Worm (Caenorhabditis elegans) whole organism, mixed stage, embryonic: ENCODE results near the gene scav-5.

Experiments
- M03D4.4 ChIP-seq: sonication (generic microtip); optimal IDR thresholded peaks from 2 replicates; lab custom pipeline; 2017; ENCODE audit warnings: mild to moderate bottlenecking, missing genetic modification characterization, missing compliant biosample characterization
- bed-3 ChIP-seq: fragments of 200-800 bp; sonication (Bioruptor generic); optimal IDR thresholded peaks from 3 replicates; lab custom pipeline; 2018; ENCODE audit warnings: mild to moderate bottlenecking, missing genetic modification characterization, moderate library complexity, missing compliant biosample characterization
- blmp-1 ChIP-seq: fragments of 150-350 bp; optimal IDR thresholded peaks from 2 replicates; lab custom pipeline; 2014; ENCODE audit warnings: missing biosample characterization, missing genetic modification characterization
- ceh-39 ChIP-seq: fragments of 150-350 bp; optimal IDR thresholded peaks from 2 replicates; lab custom pipeline; 2014; ENCODE audit warnings: missing biosample characterization, missing genetic modification characterization
- ceh-43 ChIP-seq: fragments of 200-800 bp; sonication (Bioruptor generic); optimal IDR thresholded peaks from 2 replicates; lab custom pipeline; 2018; ENCODE audit warnings: mild to moderate bottlenecking, missing genetic modification characterization, moderate library complexity, missing compliant biosample characterization
- ceh-83 ChIP-seq: fragments of 200-800 bp; sonication (Bioruptor generic); optimal IDR thresholded peaks from 2 replicates; lab custom pipeline; 2018; ENCODE audit warnings: mild to moderate bottlenecking, missing genetic modification characterization, missing compliant biosample characterization
- ces-1 ChIP-seq: fragments of 150-350 bp; optimal IDR thresholded peaks from 2 replicates; lab custom pipeline; 2014; ENCODE audit warnings: missing biosample characterization, missing genetic modification reagents, missing genetic modification characterization
- cnd-1 ChIP-seq: fragments of 200-800 bp; sonication (Bioruptor generic); optimal IDR thresholded peaks from 2 replicates; lab custom pipeline; 2018; ENCODE audit warnings: mild to moderate bottlenecking, missing genetic modification characterization, missing compliant biosample characterization
- drap-1 ChIP-seq: fragments of 200-800 bp; sonication (Bioruptor generic); optimal IDR thresholded peaks from 3 replicates; lab custom pipeline; 2018; ENCODE audit warnings: mild to moderate bottlenecking, missing genetic modification characterization, missing compliant biosample characterization
- elt-1 ChIP-seq: sonication (generic microtip); optimal IDR thresholded peaks from 2 replicates; lab custom pipeline; 2017; ENCODE audit warnings: missing genetic modification characterization, mild to moderate bottlenecking, missing compliant biosample characterization, antibody characterized with exemption, moderate library complexity, borderline replicate concordance; ENCODE audit not compliant: insufficient read depth
- elt-3 ChIP-seq: fragments of 150-350 bp; optimal IDR thresholded peaks from 2 replicates; lab custom pipeline; 2014; ENCODE audit warnings: missing biosample characterization, missing genetic modification characterization
- flh-1 ChIP-seq: fragments of 200-800 bp; sonication (Bioruptor generic); optimal IDR thresholded peaks from 2 replicates; lab custom pipeline; 2018; ENCODE audit warnings: mild to moderate bottlenecking, missing genetic modification characterization, moderate library complexity, missing compliant biosample characterization
- ham-2 ChIP-seq: fragments of 200-800 bp; sonication (Bioruptor generic); optimal IDR thresholded peaks from 2 replicates; lab custom pipeline; 2018; ENCODE audit warnings: mild to moderate bottlenecking, missing genetic modification characterization, missing compliant biosample characterization
- lin-32 ChIP-seq: fragments of 200-800 bp; sonication (Bioruptor generic); optimal IDR thresholded peaks from 2 replicates; lab custom pipeline; 2018; ENCODE audit warnings: mild to moderate bottlenecking, missing genetic modification characterization, missing compliant biosample characterization
- lsy-2 ChIP-seq: fragments of 150-350 bp; optimal IDR thresholded peaks from 2 replicates; lab custom pipeline; 2014; ENCODE audit warnings: missing biosample characterization, missing genetic modification characterization
- mab-5 ChIP-seq: fragments of 150-350 bp; optimal IDR thresholded peaks from 2 replicates; lab custom pipeline; 2014; ENCODE audit warnings: missing biosample characterization, missing genetic modification characterization
- mep-1 ChIP-seq: fragments of 150-350 bp; optimal IDR thresholded peaks from 2 replicates; lab custom pipeline; 2017; ENCODE audit warnings: missing biosample characterization, missing genetic modification reagents, missing genetic modification characterization, inconsistent platforms
- mls-2 ChIP-seq: sonication (generic microtip); optimal IDR thresholded peaks from 2 replicates; lab custom pipeline; 2016; ENCODE audit warnings: mild to moderate bottlenecking, missing genetic modification characterization, moderate library complexity, missing compliant biosample characterization
- nhr-2 ChIP-seq: fragments of 150-350 bp; optimal IDR thresholded peaks from 2 replicates; lab custom pipeline; 2014; ENCODE audit warnings: missing biosample characterization, missing genetic modification characterization
- nhr-237 ChIP-seq: fragments of 150-350 bp; optimal IDR thresholded peaks from 2 replicates; lab custom pipeline; 2014; ENCODE audit warnings: missing biosample characterization, missing genetic modification characterization
- nhr-28 ChIP-seq: fragments of 150-350 bp; optimal IDR thresholded peaks from 2 replicates; lab custom pipeline; 2014; ENCODE audit warnings: missing biosample characterization, missing genetic modification characterization
- nhr-76 ChIP-seq: sonication (generic microtip); optimal IDR thresholded peaks from 2 replicates; lab custom pipeline; 2017; ENCODE audit warnings: missing biosample characterization, missing genetic modification characterization
- pha-4 ChIP-seq: fragments of 150-350 bp; optimal IDR thresholded peaks from 2 replicates; lab custom pipeline; 2018; ENCODE audit warnings: missing biosample characterization, missing genetic modification reagents, missing genetic modification characterization
- sem-2 ChIP-seq: fragments of 200-800 bp; sonication (Bioruptor generic); optimal IDR thresholded peaks from 2 replicates; lab custom pipeline; 2018; ENCODE audit warnings: mild to moderate bottlenecking, missing genetic modification characterization, missing compliant biosample characterization
- snpc-4 ChIP-seq: fragments of 150-350 bp; optimal IDR thresholded peaks from 2 replicates; lab custom pipeline; 2014; ENCODE audit warnings: missing biosample characterization, missing genetic modification characterization
- sptf-1 ChIP-seq: sonication (generic microtip); optimal IDR thresholded peaks from 2 replicates; lab custom pipeline; 2017; ENCODE audit warnings: mild to moderate bottlenecking, missing genetic modification characterization, moderate library complexity, missing compliant biosample characterization
- tbx-8 ChIP-seq: fragments of 200-800 bp; sonication (Bioruptor generic); optimal IDR thresholded peaks from 2 replicates; lab custom pipeline; 2018; ENCODE audit warnings: mild to moderate bottlenecking, missing genetic modification characterization, moderate library complexity, missing compliant biosample characterization
- unc-120 ChIP-seq: sonication (generic microtip); optimal IDR thresholded peaks from 2 replicates; lab custom pipeline; 2017; ENCODE audit warnings: missing genetic modification characterization, missing compliant biosample characterization; ENCODE audit not compliant: poor library complexity, severe bottlenecking
- unc-39 ChIP-seq: fragments of 150-350 bp; optimal IDR thresholded peaks from 2 replicates; lab custom pipeline; 2014; ENCODE audit warnings: missing biosample characterization, missing genetic modification characterization
- zip-8 ChIP-seq: fragments of 150-350 bp; optimal IDR thresholded peaks from 2 replicates; lab custom pipeline; 2014; ENCODE audit warnings: missing biosample characterization, missing genetic modification characterization

scav-5 gene

ce11 chrX:9862916-9863624, 4.9 kb downstream of the scav-5 start, which contains the start of the genes gst-36 and R07B1.5:
TSS of gene gst-36 (minus strand) at chrX:9862960.
TSS of gene R07B1.5 (plus strand) at chrX:9863580.
- TF ChIP-seq lsy-2 (tag; lab: Kevin White, UChicago) (no peak), flh-1 (GFP tag; lab: Kevin White, UChicago) (no peak), lin-32 (GFP tag; lab: Kevin White, UChicago) (no peak), nhr-76 (no peak), ceh-43 (no peak)

- TF ChIP-seq blmp-1 (no peak), zip-8 (tag; lab: Kevin White, UChicago) (no peak), cnd-1 (tag; lab: Kevin White, UChicago) (no peak), lsy-2 (tag; lab: Kevin White, UChicago) (no peak)
- TF ChIP-seq, all 35 proteins: peak for 0
Measured at ce11 chrX:9866355-9866754, 8.2 kb downstream of the scav-5 start, which contains the start of gene R07B1.6. TSS of gene R07B1.6 (plus strand) at chrX:9866655.

- no peak for TF ChIP-seq bed-3 (GFP tag; lab: Kevin White, UChicago)
- no peak for TF ChIP-seq tbx-8 (GFP tag; lab: Kevin White, UChicago)
- TF ChIP-seq nhr-76: no peak
- TF ChIP-seq drap-1 (GFP tag; lab: Kevin White, UChicago): no peak
- no peak for TF ChIP-seq pha-4 (tag; lab: Kevin White, UChicago)
- no peak for TF ChIP-seq lin-32 (GFP tag; lab: Kevin White, UChicago)
- no peak for TF ChIP-seq nhr-237 (tag; lab: Kevin White, UChicago)
- no peak for TF ChIP-seq mls-2 (tag; lab: Kevin White, UChicago)
- TF ChIP-seq sem-2 (GFP tag; lab: Kevin White, UChicago): no peak
- TF ChIP-seq ceh-83 (GFP tag; lab: Kevin White, UChicago): no peak
- no peak for TF ChIP-seq unc-39 (tag; lab: Kevin White, UChicago)
- TF ChIP-seq elt-1 (tag; lab: Kevin White, UChicago): no peak
Measured at ce11 chrX:9868820-9869219, 10.7 kb downstream of the scav-5 start, which contains the start of gene R07B1.7. TSS of gene R07B1.7 (plus strand) at chrX:9869120.

ce11 chrX:9869522-9869921, 11.4 kb downstream of the scav-5 start, which contains the start of gene R07B1.13:
TSS of gene R07B1.13 (plus strand) at chrX:9869822.
- TF ChIP-seq tbx-8 (GFP tag; lab: Kevin White, UChicago) (no peak), snpc-4 (tag; lab: Kevin White, UChicago) (no peak)
- TF ChIP-seq, all 35 proteins: peak for 0

ce11 chrX:9872554-9872953, 14.4 kb downstream of the scav-5 start, which contains the start of gene R07B1.8:
TSS of gene R07B1.8 (minus strand) at chrX:9872654.
- TF ChIP-seq lsy-2 (tag; lab: Kevin White, UChicago): no peak
- no peak for TF ChIP-seq blmp-1
- TF ChIP-seq unc-39 (tag; lab: Kevin White, UChicago): no peak
- TF ChIP-seq ces-1 (GFP tag; lab: Kevin White, UChicago): no peak
- TF ChIP-seq M03D4.4: no peak
- no peak for TF ChIP-seq flh-1 (GFP tag; lab: Kevin White, UChicago)
- no peak for TF ChIP-seq sptf-1
- TF ChIP-seq elt-1 (tag; lab: Kevin White, UChicago): no peak
- no peak for TF ChIP-seq elt-3 (tag; lab: Kevin White, UChicago)
- TF ChIP-seq ceh-43: no peak
- no peak for TF ChIP-seq ceh-39 (tag; lab: Kevin White, UChicago)
- TF ChIP-seq drap-1 (GFP tag; lab: Kevin White, UChicago): no peak
- TF ChIP-seq snpc-4 (tag; lab: Kevin White, UChicago): no peak
- no peak for TF ChIP-seq nhr-76
- no peak for TF ChIP-seq unc-120 (tag; lab: Kevin White, UChicago)
- no peak for TF ChIP-seq nhr-2 (tag; lab: Kevin White, UChicago)
- TF ChIP-seq, all 35 proteins: peak for 0

ce11 chrX:9877117-9877516, 19.0 kb downstream of the scav-5 start, which contains the start of gene R07B1.9:
TSS of gene R07B1.9 (plus strand) at chrX:9877417.
- TF ChIP-seq nhr-237 (tag; lab: Kevin White, UChicago) (no peak), drap-1 (GFP tag; lab: Kevin White, UChicago) (no peak), nhr-2 (tag; lab: Kevin White, UChicago) (no peak), mab-5 (tag; lab: Kevin White, UChicago) (no peak), mep-1 (no peak), blmp-1 (no peak), unc-120 (tag; lab: Kevin White, UChicago) (no peak), nhr-28 (tag; lab: Kevin White, UChicago) (no peak), ham-2 (no peak), elt-1 (tag; lab: Kevin White, UChicago) (no peak)
